ENCODE assay signal across 3 fruit fly cellular contexts in the genomic region with DNA sequence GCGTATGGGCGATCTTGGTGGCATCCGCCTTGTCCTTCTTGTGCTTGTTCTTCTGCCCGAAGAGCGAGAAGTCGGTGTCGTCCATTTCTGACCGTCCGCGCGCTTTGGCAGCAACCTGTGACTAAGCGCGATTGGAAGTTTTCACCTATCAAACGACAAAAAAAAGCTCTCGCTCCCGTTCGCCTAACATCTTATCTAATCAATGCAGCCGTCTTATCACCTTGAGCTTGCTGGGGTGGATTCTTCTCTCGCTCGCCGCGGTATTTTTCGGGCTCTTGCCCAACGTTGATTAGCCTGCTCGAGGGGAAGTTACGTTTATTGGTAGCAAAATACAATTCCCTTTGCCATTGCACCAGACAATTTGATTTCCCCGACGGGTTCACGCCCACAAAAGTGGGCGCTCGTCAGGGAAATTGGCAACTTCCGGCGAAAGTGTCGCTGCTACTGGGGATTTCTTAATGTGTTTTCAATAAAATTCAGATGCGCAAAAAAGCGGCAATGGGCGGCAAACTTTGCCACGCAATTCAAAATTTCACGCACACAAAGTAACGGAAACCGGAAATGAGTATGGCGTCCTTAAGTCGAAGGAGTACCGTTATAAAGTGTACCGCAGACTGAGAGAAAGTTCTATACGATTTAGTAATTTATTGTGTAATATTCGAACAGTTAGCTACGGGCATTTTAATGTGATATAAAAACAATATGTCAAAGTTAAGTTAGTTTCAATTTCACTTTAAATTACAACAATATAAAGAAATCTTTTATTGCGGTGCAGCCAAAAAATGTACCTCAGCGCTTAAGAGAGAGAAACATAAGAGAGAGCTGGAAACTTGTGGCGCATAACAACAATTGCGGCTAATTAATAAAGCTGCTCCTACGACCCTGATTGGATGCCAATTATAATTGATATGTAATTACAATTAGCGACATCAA.
A peak's percentile ranks its signal among the peaks of the same experiment; 100 is the strongest.
TF ChIP-seq lines count a peak whose summit lies in the region.

Decay (minus strand) TSS at position 132 of the 933 bp plus-strand sequence.

TF ChIP-seq in whole organism, adult, 20 proteins besides CTCF, POLR2A, EP300 and RAD21 (continued from another document):
- no peak for TF ChIP-seq bab1 (GFP tag; optimal IDR thresholded peaks at IDR 0.05; lab: Kevin White, UChicago)
- no peak for TF ChIP-seq CG1620 (GFP tag; optimal IDR thresholded peaks at IDR 0.05; lab: Kevin White, UChicago)
- TF ChIP-seq CG5204 (GFP tag; optimal IDR thresholded peaks at IDR 0.05; lab: Kevin White, UChicago) = no peak
- TF ChIP-seq toe (GFP tag; optimal IDR thresholded peaks at IDR 0.05; lab: Kevin White, UChicago) = no peak

TF ChIP-seq in whole organism, embryonic, 481 proteins besides CTCF, POLR2A, EP300 and RAD21 (continued from another document and continues in another):
- TF ChIP-seq her (GFP tag; optimal IDR thresholded peaks at IDR 0.05; lab: Kevin White, UChicago) = no peak
- TF ChIP-seq ato (GFP tag; IDR thresholded peaks at IDR 0.05; lab: Robert Waterston, UW; ENCODE audit: partially characterized antibody) = no peak
- TF ChIP-seq chn (GFP tag; optimal IDR thresholded peaks at IDR 0.05; lab: Kevin White, UChicago) = no peak
- no peak for TF ChIP-seq Sry-β (GFP tag; optimal IDR thresholded peaks at IDR 0.05; lab: Kevin White, UChicago)
- no peak for TF ChIP-seq CG30403 (GFP tag; optimal IDR thresholded peaks at IDR 0.05; lab: Kevin White, UChicago)
- no peak for TF ChIP-seq CG2889 (GFP tag; IDR thresholded peaks at IDR 0.05; lab: Robert Waterston, UW)
- TF ChIP-seq Bgb (GFP tag; IDR thresholded peaks at IDR 0.05; lab: Robert Waterston, UW; ENCODE audit: partially characterized antibody) = no peak
- TF ChIP-seq CG13775 (GFP tag; optimal IDR thresholded peaks at IDR 0.05; lab: Kevin White, UChicago) = no peak
- no peak for TF ChIP-seq Atf-2 (GFP tag; optimal IDR thresholded peaks at IDR 0.05; lab: Kevin White, UChicago)
- peak; percentile 18 for TF ChIP-seq Hsf (GFP tag; optimal IDR thresholded peaks at IDR 0.05; lab: Kevin White, UChicago)
- no peak for TF ChIP-seq zfh2 (GFP tag; optimal IDR thresholded peaks at IDR 0.05; lab: Kevin White, UChicago)
- TF ChIP-seq CG34376 (GFP tag; optimal IDR thresholded peaks at IDR 0.05; lab: Kevin White, UChicago) = no peak
- TF ChIP-seq CG15011 (GFP tag; optimal IDR thresholded peaks at IDR 0.05; lab: Kevin White, UChicago) = no peak
- TF ChIP-seq CG13894 (tag; optimal IDR thresholded peaks at IDR 0.05; lab: Kevin White, UChicago) = no peak
- TF ChIP-seq Hmr (GFP tag; optimal IDR thresholded peaks at IDR 0.05; lab: Kevin White, UChicago) = peak; percentile 26
- TF ChIP-seq wdn (GFP tag; IDR thresholded peaks at IDR 0.05; lab: Robert Waterston, UW) = no peak
- TF ChIP-seq twi (tag; optimal IDR thresholded peaks at IDR 0.05; lab: Kevin White, UChicago) = no peak
- no peak for TF ChIP-seq Doc2 (GFP tag; IDR thresholded peaks at IDR 0.05; lab: Robert Waterston, UW)
- TF ChIP-seq dimm (GFP tag; IDR thresholded peaks at IDR 0.05; lab: Robert Waterston, UW) = no peak
- no peak for TF ChIP-seq cato (GFP tag; optimal IDR thresholded peaks at IDR 0.05; lab: Kevin White, UChicago; ENCODE audit: borderline replicate concordance)
- TF ChIP-seq bigmax (GFP tag; optimal IDR thresholded peaks at IDR 0.05; lab: Kevin White, UChicago) = no peak
- no peak for TF ChIP-seq Ptx1 (GFP tag; IDR thresholded peaks at IDR 0.05; lab: Robert Waterston, UW)
- no peak for TF ChIP-seq gro (GFP tag; optimal IDR thresholded peaks at IDR 0.05; lab: Kevin White, UChicago)
- no peak for TF ChIP-seq CG9817 (tag; optimal IDR thresholded peaks at IDR 0.05; lab: Kevin White, UChicago)
- no peak for TF ChIP-seq CG3407 (GFP tag; optimal IDR thresholded peaks at IDR 0.05; lab: Kevin White, UChicago)
- no peak for TF ChIP-seq CG30431 (GFP tag; optimal IDR thresholded peaks at IDR 0.05; lab: Kevin White, UChicago)
- no peak for TF ChIP-seq sr (GFP tag; IDR thresholded peaks at IDR 0.05; lab: Robert Waterston, UW)
- TF ChIP-seq BEAF-32 (GFP tag; optimal IDR thresholded peaks at IDR 0.05; lab: Kevin White, UChicago) = no peak
- TF ChIP-seq da (GFP tag; optimal IDR thresholded peaks at IDR 0.05; lab: Kevin White, UChicago) = no peak
- TF ChIP-seq CHES-1-like (GFP tag; optimal IDR thresholded peaks at IDR 0.05; lab: Kevin White, UChicago) = no peak
- no peak for TF ChIP-seq gsb-n (tag; optimal IDR thresholded peaks at IDR 0.05; lab: Kevin White, UChicago)
- TF ChIP-seq CG8765 (GFP tag; IDR thresholded peaks at IDR 0.05; lab: Robert Waterston, UW) = no peak
- no peak for TF ChIP-seq psq (GFP tag; optimal IDR thresholded peaks at IDR 0.05; lab: Kevin White, UChicago)
- TF ChIP-seq hkb (optimal IDR thresholded peaks at IDR 0.05; lab: Kevin White, UChicago) = no peak
- peak; percentile 47; the same call in 1 of the 2 replicates for TF ChIP-seq hkb (GFP tag; IDR thresholded peaks at IDR 0.05; lab: Robert Waterston, UW)
- TF ChIP-seq CG14667 (GFP tag; IDR thresholded peaks at IDR 0.05; lab: Robert Waterston, UW) = no peak
- TF ChIP-seq yki (optimal IDR thresholded peaks at IDR 0.05; lab: Kevin White, UChicago) = no peak
- TF ChIP-seq run (tag; optimal IDR thresholded peaks at IDR 0.05; lab: Kevin White, UChicago) = no peak
- no peak for TF ChIP-seq eyg (GFP tag; optimal IDR thresholded peaks at IDR 0.05; lab: Kevin White, UChicago)
- TF ChIP-seq dan (GFP tag; IDR thresholded peaks at IDR 0.05; lab: Robert Waterston, UW) = no peak
- TF ChIP-seq Hr51 (GFP tag; optimal IDR thresholded peaks at IDR 0.05; lab: Kevin White, UChicago) = peak in 1 of 2 experiments; percentile 19
- peak; percentile 41 for TF ChIP-seq Ets97D (GFP tag; optimal IDR thresholded peaks at IDR 0.05; lab: Kevin White, UChicago)
- no peak for TF ChIP-seq crol (GFP tag; IDR thresholded peaks at IDR 0.05; lab: Robert Waterston, UW)
- TF ChIP-seq lola (GFP tag; optimal IDR thresholded peaks at IDR 0.05; lab: Kevin White, UChicago) = no peak
- peak; percentile 44; the same call in 1 of the 2 replicates for TF ChIP-seq Xrp1 (GFP tag; IDR thresholded peaks at IDR 0.05; lab: Robert Waterston, UW)
- TF ChIP-seq CG18764 (GFP tag; optimal IDR thresholded peaks at IDR 0.05; lab: Kevin White, UChicago) = no peak
- no peak for TF ChIP-seq CG8944 (GFP tag; optimal IDR thresholded peaks at IDR 0.05; lab: Kevin White, UChicago)
- no peak for TF ChIP-seq CG8089 (GFP tag; optimal IDR thresholded peaks at IDR 0.05; lab: Kevin White, UChicago)
- no peak for TF ChIP-seq CG5953 (GFP tag; IDR thresholded peaks at IDR 0.05; lab: Robert Waterston, UW)
- no peak for TF ChIP-seq ewg (GFP tag; optimal IDR thresholded peaks at IDR 0.05; lab: Kevin White, UChicago)
- no peak for TF ChIP-seq Eip74EF (GFP tag; optimal IDR thresholded peaks at IDR 0.05; lab: Kevin White, UChicago)
- TF ChIP-seq CG6791 (GFP tag; IDR thresholded peaks at IDR 0.05; lab: Robert Waterston, UW; ENCODE audit: partially characterized antibody) = no peak
- no peak for TF ChIP-seq Fer2 (tag; optimal IDR thresholded peaks at IDR 0.05; lab: Kevin White, UChicago)
- TF ChIP-seq Dek (tag; optimal IDR thresholded peaks at IDR 0.05; lab: Kevin White, UChicago) = no peak
- no peak for TF ChIP-seq tll (GFP tag; optimal IDR thresholded peaks at IDR 0.05; lab: Kevin White, UChicago)
- no peak for TF ChIP-seq lbe (GFP tag; optimal IDR thresholded peaks at IDR 0.05; lab: Kevin White, UChicago)
- no peak for TF ChIP-seq ap (GFP tag; IDR thresholded peaks at IDR 0.05; lab: Robert Waterston, UW)
- peak; percentile 9 for TF ChIP-seq CG13624 (GFP tag; optimal IDR thresholded peaks at IDR 0.05; lab: Kevin White, UChicago)
- no peak for TF ChIP-seq Gsc (GFP tag; IDR thresholded peaks at IDR 0.05; lab: Robert Waterston, UW)
- TF ChIP-seq CG1233 (GFP tag; optimal IDR thresholded peaks at IDR 0.05; lab: Kevin White, UChicago) = no peak
- TF ChIP-seq nmo (GFP tag; optimal IDR thresholded peaks at IDR 0.05; lab: Kevin White, UChicago) = no peak

TF ChIP-seq in whole organism, prepupa, 60 proteins besides CTCF, POLR2A, EP300 and RAD21 (continued from another document):
- TF ChIP-seq CG32006 (GFP tag; optimal IDR thresholded peaks at IDR 0.05; lab: Kevin White, UChicago) = peak; percentile 37
- peak; percentile 61 for TF ChIP-seq Hr4 (GFP tag; optimal IDR thresholded peaks at IDR 0.05; lab: Kevin White, UChicago)
- TF ChIP-seq achi (GFP tag; optimal IDR thresholded peaks at IDR 0.05; lab: Kevin White, UChicago) = peak; percentile 46
- peak; percentile 65 for TF ChIP-seq topi (GFP tag; optimal IDR thresholded peaks at IDR 0.05; lab: Kevin White, UChicago)
- peak; percentile 61 for TF ChIP-seq Sox102F (GFP tag; optimal IDR thresholded peaks at IDR 0.05; lab: Kevin White, UChicago)
- peak; percentile 87 for TF ChIP-seq Eip78C (GFP tag; lab: Kevin White, UChicago)
- no peak for TF ChIP-seq CG1621 (tag; optimal IDR thresholded peaks at IDR 0.05; lab: Kevin White, UChicago)
- TF ChIP-seq CG6163 (GFP tag; IDR thresholded peaks at IDR 0.05; lab: Robert Waterston, UW) = no peak
- no peak for TF ChIP-seq CG8319 (GFP tag; optimal IDR thresholded peaks at IDR 0.05; lab: Kevin White, UChicago)
- no peak for TF ChIP-seq fd85E (GFP tag; optimal IDR thresholded peaks at IDR 0.05; lab: Kevin White, UChicago)
- peak; percentile 65 for TF ChIP-seq Met (GFP tag; optimal IDR thresholded peaks at IDR 0.05; lab: Kevin White, UChicago)
- peak; percentile 48 for TF ChIP-seq lz (GFP tag; optimal IDR thresholded peaks at IDR 0.05; lab: Kevin White, UChicago)
- no peak for TF ChIP-seq eg (GFP tag; IDR thresholded peaks at IDR 0.05; lab: Robert Waterston, UW)
- peak; percentile 7 for TF ChIP-seq net (GFP tag; optimal IDR thresholded peaks at IDR 0.05; lab: Kevin White, UChicago)
- TF ChIP-seq vri (GFP tag; optimal IDR thresholded peaks at IDR 0.05; lab: Kevin White, UChicago) = no peak
- peak; percentile 51 for TF ChIP-seq pdm3 (GFP tag; optimal IDR thresholded peaks at IDR 0.05; lab: Kevin White, UChicago)
- no peak for TF ChIP-seq CG8632 (GFP tag; optimal IDR thresholded peaks at IDR 0.05; lab: Kevin White, UChicago)
- TF ChIP-seq OdsH (GFP tag; optimal IDR thresholded peaks at IDR 0.05; lab: Kevin White, UChicago) = peak; percentile 52
- peak; percentile 26 for TF ChIP-seq CG10631 (GFP tag; optimal IDR thresholded peaks at IDR 0.05; lab: Kevin White, UChicago)
- no peak for TF ChIP-seq spab (GFP tag; optimal IDR thresholded peaks at IDR 0.05; lab: Kevin White, UChicago)
- TF ChIP-seq CG16779 (tag; optimal IDR thresholded peaks at IDR 0.05; lab: Kevin White, UChicago) = no peak
- peak; percentile 53 for TF ChIP-seq Smox (GFP tag; optimal IDR thresholded peaks at IDR 0.05; lab: Kevin White, UChicago)
- TF ChIP-seq CG6276 (GFP tag; optimal IDR thresholded peaks at IDR 0.05; lab: Kevin White, UChicago) = no peak
- peak; percentile 30 for TF ChIP-seq CG6792 (GFP tag; optimal IDR thresholded peaks at IDR 0.05; lab: Kevin White, UChicago)
- TF ChIP-seq svp (GFP tag; lab: Kevin White, UChicago) = peak; percentile 81
- TF ChIP-seq Ets96B (tag; optimal IDR thresholded peaks at IDR 0.05; lab: Kevin White, UChicago) = no peak
- peak; percentile 50 for TF ChIP-seq Sox14 (GFP tag; optimal IDR thresholded peaks at IDR 0.05; lab: Kevin White, UChicago)
- TF ChIP-seq CG11762 (GFP tag; optimal IDR thresholded peaks at IDR 0.05; lab: Kevin White, UChicago; ENCODE audit: insufficient read depth) = no peak
- TF ChIP-seq CG3032 (tag; optimal IDR thresholded peaks at IDR 0.05; lab: Kevin White, UChicago) = no peak
- TF ChIP-seq esn (GFP tag; optimal IDR thresholded peaks at IDR 0.05; lab: Kevin White, UChicago) = peak; percentile 73
- TF ChIP-seq CG15336 (GFP tag; IDR thresholded peaks at IDR 0.05; lab: Robert Waterston, UW) = peak; percentile 52
- no peak for TF ChIP-seq dsx (GFP tag; optimal IDR thresholded peaks at IDR 0.05; lab: Kevin White, UChicago; ENCODE audit: poor library complexity, severe bottlenecking)
- no peak for TF ChIP-seq ss (GFP tag; optimal IDR thresholded peaks at IDR 0.05; lab: Kevin White, UChicago)
- TF ChIP-seq cyc (GFP tag; optimal IDR thresholded peaks at IDR 0.05; lab: Kevin White, UChicago) = peak; percentile 37
- TF ChIP-seq fkh (GFP tag; optimal IDR thresholded peaks at IDR 0.05; lab: Kevin White, UChicago) = no peak
- no peak for TF ChIP-seq Lpt (GFP tag; optimal IDR thresholded peaks at IDR 0.05; lab: Kevin White, UChicago)
- TF ChIP-seq acj6 (GFP tag; optimal IDR thresholded peaks at IDR 0.05; lab: Kevin White, UChicago) = peak; percentile 54
- no peak for TF ChIP-seq Eip93F (GFP tag; optimal IDR thresholded peaks at IDR 0.05; lab: Kevin White, UChicago)
- no peak for TF ChIP-seq CG11902 (GFP tag; optimal IDR thresholded peaks at IDR 0.05; lab: Kevin White, UChicago)
- TF ChIP-seq CG34406 (GFP tag; optimal IDR thresholded peaks at IDR 0.05; lab: Kevin White, UChicago) = peak; percentile 24
- no peak for TF ChIP-seq Hr38 (GFP tag; optimal IDR thresholded peaks at IDR 0.05; lab: Kevin White, UChicago)
- peak; percentile 39 for TF ChIP-seq Eip75B (GFP tag; optimal IDR thresholded peaks at IDR 0.05; lab: Kevin White, UChicago)
- peak; percentile 58; the same call in 2 of the 3 replicates for TF ChIP-seq CG8119 (GFP tag; IDR thresholded peaks at IDR 0.05; lab: Robert Waterston, UW)
TF ChIP-seq in whole organism, prepupa: peak in this region for 31.
